Fruit fly (Drosophila melanogaster) whole organism, prepupa: ENCODE measurements around the gene CG14712.
A peak's percentile ranks its signal among the peaks of the same experiment; 100 is the strongest.

Source experiments
- Blimp-1 ChIP-seq: fragments of 200-800 bp; sonication (Bioruptor generic); optimal IDR thresholded peaks from 3 replicates; lab custom pipeline; 2017; ENCODE audit warnings: missing biosample characterization, missing genetic modification characterization, mild to moderate bottlenecking, moderate library complexity, missing genetic modification reagents
- CG10631 ChIP-seq: fragments of 200-800 bp; sonication (Bioruptor generic); optimal IDR thresholded peaks from 2 replicates; lab custom pipeline; 2016; ENCODE audit warnings: missing biosample characterization, missing genetic modification characterization
- CG10669 ChIP-seq: fragments of 200-800 bp; sonication (Bioruptor generic); optimal IDR thresholded peaks from 3 replicates; lab custom pipeline; 2018; ENCODE audit warnings: missing biosample characterization, mild to moderate bottlenecking, missing genetic modification characterization, moderate library complexity
- CG11294 ChIP-seq: fragments of 200-800 bp; sonication (Bioruptor generic); IDR thresholded peaks from 2 replicates; pipeline ENCODE4 v1.3.6; 2022; ENCODE audit warnings: missing biosample characterization, missing genetic modification characterization
- CG11762 ChIP-seq: fragments of 200-800 bp; sonication (Bioruptor generic); optimal IDR thresholded peaks from 3 replicates; lab custom pipeline; 2016; ENCODE audit warnings: missing biosample characterization, missing genetic modification characterization; ENCODE audit not compliant: insufficient read depth
- CG11902 ChIP-seq: fragments of 200-800 bp; sonication (Bioruptor generic); optimal IDR thresholded peaks from 3 replicates; lab custom pipeline; 2016; ENCODE audit warnings: missing biosample characterization, missing genetic modification characterization
- CG16779 ChIP-seq: fragments of 200-800 bp; sonication (Bioruptor generic); optimal IDR thresholded peaks from 3 replicates; lab custom pipeline; 2017; ENCODE audit warnings: missing biosample characterization, mild to moderate bottlenecking, missing genetic modification characterization
- CG3032 ChIP-seq: fragments of 200-800 bp; optimal IDR thresholded peaks from 2 replicates; lab custom pipeline; 2019; ENCODE audit warnings: missing biosample characterization, mild to moderate bottlenecking, missing genetic modification characterization, moderate library complexity
- CG31627 ChIP-seq: fragments of 200-800 bp; sonication (Bioruptor generic); optimal IDR thresholded peaks from 3 replicates; lab custom pipeline; 2016; ENCODE audit warnings: missing biosample characterization, missing genetic modification characterization
- CG32006 ChIP-seq: fragments of 200-800 bp; sonication (Bioruptor generic); optimal IDR thresholded peaks from 3 replicates; lab custom pipeline; 2017; ENCODE audit warnings: missing biosample characterization, mild to moderate bottlenecking, missing genetic modification characterization
- CG3919 ChIP-seq: fragments of 200-800 bp; sonication (Bioruptor generic); optimal IDR thresholded peaks from 3 replicates; lab custom pipeline; 2016; ENCODE audit warnings: missing biosample characterization, missing genetic modification characterization
- CG6163 ChIP-seq: fragments of 200-800 bp; sonication (Bioruptor generic); IDR thresholded peaks from 3 replicates; pipeline ENCODE4 v1.3.6; 2022; ENCODE audit warnings: missing biosample characterization, missing genetic modification characterization
- CG6792 ChIP-seq: fragments of 200-800 bp; sonication (Bioruptor generic); optimal IDR thresholded peaks from 3 replicates; lab custom pipeline; 2016; ENCODE audit warnings: missing biosample characterization, missing genetic modification characterization
- CG6808 ChIP-seq: fragments of 200-800 bp; sonication (Bioruptor generic); optimal IDR thresholded peaks from 3 replicates; lab custom pipeline; 2017; ENCODE audit warnings: missing biosample characterization, missing genetic modification characterization, mild to moderate bottlenecking, moderate library complexity, missing genetic modification reagents
- CG6854 ChIP-seq: fragments of 200-800 bp; sonication (Bioruptor generic); optimal IDR thresholded peaks from 2 replicates; lab custom pipeline; 2017; ENCODE audit warnings: missing biosample characterization, mild to moderate bottlenecking, missing genetic modification characterization
- CG7368 ChIP-seq: fragments of 200-800 bp; sonication (Bioruptor generic); optimal IDR thresholded peaks from 3 replicates; lab custom pipeline; 2016; ENCODE audit warnings: missing biosample characterization, missing genetic modification characterization
- CG8319 ChIP-seq: fragments of 200-800 bp; sonication (Bioruptor generic); optimal IDR thresholded peaks from 3 replicates; lab custom pipeline; 2016; ENCODE audit warnings: missing biosample characterization, missing genetic modification characterization
- CG8632 ChIP-seq: fragments of 200-800 bp; sonication (Bioruptor generic); optimal IDR thresholded peaks from 3 replicates; lab custom pipeline; 2016; ENCODE audit warnings: missing biosample characterization, missing genetic modification characterization
- CG9139 ChIP-seq: fragments of 200-800 bp; sonication (Bioruptor generic); optimal IDR thresholded peaks from 3 replicates; lab custom pipeline; 2017; ENCODE audit warnings: missing biosample characterization, mild to moderate bottlenecking, missing genetic modification characterization
- Eip75B ChIP-seq: fragments of 200-800 bp; sonication (Bioruptor generic); optimal IDR thresholded peaks from 3 replicates; lab custom pipeline; 2016; ENCODE audit warnings: missing biosample characterization, missing genetic modification characterization
- Eip78C ChIP-seq: fragments of 200-800 bp; sonication (Bioruptor generic); peaks from one replicate; lab custom pipeline; 2016; ENCODE audit warnings: missing biosample characterization, missing genetic modification characterization
- Eip93F ChIP-seq: fragments of 200-800 bp; sonication (Bioruptor generic); optimal IDR thresholded peaks from 2 replicates; lab custom pipeline; 2016; ENCODE audit warnings: missing biosample characterization, mild to moderate bottlenecking, missing genetic modification characterization
- Ets21C ChIP-seq: fragments of 200-800 bp; sonication (Bioruptor generic); optimal IDR thresholded peaks from 3 replicates; lab custom pipeline; 2016; ENCODE audit warnings: missing biosample characterization, missing genetic modification characterization
- Ets96B ChIP-seq: fragments of 200-800 bp; optimal IDR thresholded peaks from 2 replicates; lab custom pipeline; 2019; ENCODE audit warnings: missing biosample characterization, mild to moderate bottlenecking, missing genetic modification characterization, moderate library complexity
- Hr38 ChIP-seq: sonication (Bioruptor generic); optimal IDR thresholded peaks from 2 replicates; lab custom pipeline; 2016; ENCODE audit warnings: missing biosample characterization, missing genetic modification characterization
- Hr39 ChIP-seq: fragments of 200-800 bp; sonication (Bioruptor generic); optimal IDR thresholded peaks from 2 replicates; lab custom pipeline; 2016; ENCODE audit warnings: missing biosample characterization, missing genetic modification characterization
- Hr4 ChIP-seq: fragments of 200-800 bp; sonication (Bioruptor generic); optimal IDR thresholded peaks from 3 replicates; lab custom pipeline; 2016; ENCODE audit warnings: missing biosample characterization, missing genetic modification characterization
- Lpt ChIP-seq: fragments of 200-800 bp; sonication (Bioruptor generic); optimal IDR thresholded peaks from 3 replicates; lab custom pipeline; 2016; ENCODE audit warnings: missing biosample characterization, missing genetic modification characterization
- OdsH ChIP-seq: fragments of 200-800 bp; sonication (Bioruptor generic); optimal IDR thresholded peaks from 3 replicates; lab custom pipeline; 2016; ENCODE audit warnings: missing biosample characterization, missing genetic modification characterization
- Sox102F ChIP-seq: fragments of 200-800 bp; sonication (Bioruptor generic); optimal IDR thresholded peaks from 2 replicates; lab custom pipeline; 2016; ENCODE audit warnings: missing biosample characterization, mild to moderate bottlenecking, missing genetic modification characterization
- Sox14 ChIP-seq: fragments of 200-800 bp; sonication (Bioruptor generic); optimal IDR thresholded peaks from 3 replicates; lab custom pipeline; 2016; ENCODE audit warnings: missing biosample characterization, missing genetic modification characterization
- achi ChIP-seq: fragments of 200-800 bp; sonication (Bioruptor generic); optimal IDR thresholded peaks from 3 replicates; lab custom pipeline; 2016; ENCODE audit warnings: missing biosample characterization, missing genetic modification characterization
- acj6 ChIP-seq: fragments of 200-800 bp; sonication (Bioruptor generic); optimal IDR thresholded peaks from 3 replicates; lab custom pipeline; 2016; ENCODE audit warnings: missing biosample characterization, missing genetic modification characterization
- cyc ChIP-seq: fragments of 200-800 bp; sonication (Bioruptor generic); optimal IDR thresholded peaks from 3 replicates; lab custom pipeline; 2016; ENCODE audit warnings: missing biosample characterization, missing genetic modification characterization
- dac ChIP-seq: fragments of 200-800 bp; sonication (Bioruptor generic); optimal IDR thresholded peaks from 2 replicates; lab custom pipeline; 2017; ENCODE audit warnings: missing biosample characterization, mild to moderate bottlenecking, missing genetic modification characterization
- dsx ChIP-seq: fragments of 200-800 bp; optimal IDR thresholded peaks from 3 replicates; lab custom pipeline; 2019; ENCODE audit warnings: missing biosample characterization, mild to moderate bottlenecking, missing genetic modification characterization, moderate library complexity; ENCODE audit not compliant: poor library complexity, severe bottlenecking
- esn ChIP-seq: fragments of 200-800 bp; sonication (Bioruptor generic); optimal IDR thresholded peaks from 2 replicates; lab custom pipeline; 2016; ENCODE audit warnings: missing biosample characterization, mild to moderate bottlenecking, missing genetic modification characterization, moderate library complexity
- fd85E ChIP-seq: fragments of 200-800 bp; sonication (Bioruptor generic); optimal IDR thresholded peaks from 3 replicates; lab custom pipeline; 2016; ENCODE audit warnings: missing biosample characterization, missing genetic modification characterization
- fkh ChIP-seq: fragments of 200-800 bp; sonication (Bioruptor generic); optimal IDR thresholded peaks from 3 replicates; lab custom pipeline; 2017; ENCODE audit warnings: missing biosample characterization, mild to moderate bottlenecking, missing genetic modification characterization, moderate library complexity
- net ChIP-seq: fragments of 200-800 bp; sonication (Bioruptor generic); optimal IDR thresholded peaks from 3 replicates; lab custom pipeline; 2016; ENCODE audit warnings: missing biosample characterization, missing genetic modification characterization
- pdm3 ChIP-seq: fragments of 200-800 bp; sonication (Bioruptor generic); optimal IDR thresholded peaks from 3 replicates; lab custom pipeline; 2016; ENCODE audit warnings: missing biosample characterization, missing genetic modification characterization
- salr ChIP-seq, 2 experiments: fragments of 200-800 bp; sonication (Bioruptor generic); optimal IDR thresholded peaks; 3 replicates each; lab custom pipeline; 2016 to 2018; ENCODE audit warnings: missing biosample characterization in 2 of 2, missing genetic modification characterization in 2 of 2, mild to moderate bottlenecking in 1 of 2
- spab ChIP-seq: fragments of 200-800 bp; sonication (Bioruptor generic); optimal IDR thresholded peaks from 2 replicates; lab custom pipeline; 2017; ENCODE audit warnings: missing biosample characterization, mild to moderate bottlenecking, missing genetic modification characterization, missing genetic modification reagents
- ss ChIP-seq, 2 experiments: fragments of 200-800 bp; sonication (Bioruptor generic); optimal IDR thresholded peaks; 2 replicates in 1 of 2; 3 replicates in 1 of 2; lab custom pipeline; 2017 to 2018; ENCODE audit warnings: mild to moderate bottlenecking in 2 of 2, missing biosample characterization in 2 of 2, missing genetic modification characterization in 2 of 2, moderate library complexity in 1 of 2
- svp ChIP-seq: fragments of 200-800 bp; sonication (Bioruptor generic); peaks from one replicate; lab custom pipeline; 2016; ENCODE audit warnings: missing biosample characterization, missing genetic modification characterization
- topi ChIP-seq: fragments of 200-800 bp; sonication (Bioruptor generic); optimal IDR thresholded peaks from 3 replicates; lab custom pipeline; 2016; ENCODE audit warnings: missing biosample characterization, missing genetic modification characterization

CG14712 gene

dm6 chr3R:11613252-11614036 is 15.1 kb upstream of the CG14712 start (continued):
- TF ChIP-seq CG3919 (GFP tag; lab: Kevin White, UChicago) (peak; percentile 48), CG31627 (GFP tag; lab: Kevin White, UChicago) (peak; percentile 73), Sox14 (peak; percentile 45), CG10669 (no peak), CG8632 (no peak), net (GFP tag; lab: Kevin White, UChicago) (no peak), esn (peak; percentile 57), spab (GFP tag; lab: Kevin White, UChicago) (no peak), dac (GFP tag; lab: Kevin White, UChicago) (no peak), pdm3 (GFP tag; lab: Kevin White, UChicago) (peak; percentile 49), CG6163 (GFP tag; lab: Robert Waterston, UW) (no peak), Blimp-1 (GFP tag; lab: Kevin White, UChicago) (no peak), achi (no peak), Hr38 (GFP tag; lab: Kevin White, UChicago) (no peak), CG6854 (GFP tag; lab: Kevin White, UChicago) (peak; percentile 31), CG9139 (GFP tag; lab: Kevin White, UChicago) (no peak), CG11294 (GFP tag; lab: Robert Waterston, UW) (no peak), CG11902 (peak; percentile 17)

dm6 chr3R:11614107-11614506 is 14.5 kb upstream of the CG14712 start:
- TF ChIP-seq dac (GFP tag; lab: Kevin White, UChicago) (no peak), CG9139 (GFP tag; lab: Kevin White, UChicago) (peak; percentile 2)

- TF ChIP-seq Hr38 (GFP tag; lab: Kevin White, UChicago) (no peak), CG3032 (tag; lab: Kevin White, UChicago) (peak; percentile 28), CG7368 (GFP tag; lab: Kevin White, UChicago) (peak; percentile 42), CG16779 (no peak), fd85E (GFP tag; lab: Kevin White, UChicago) (peak; percentile 42), CG6854 (GFP tag; lab: Kevin White, UChicago) (no peak), CG6792 (GFP tag; lab: Kevin White, UChicago) (peak; percentile 30), ss (GFP tag; optimal IDR thresholded peaks at IDR 0.05; lab: Kevin White, UChicago) (peak; percentile 6 to 55), CG32006 (GFP tag; lab: Kevin White, UChicago) (peak; percentile 56), Sox14 (peak; percentile 39), CG6808 (GFP tag; lab: Kevin White, UChicago) (peak; percentile 54), Sox102F (peak; percentile 62), CG3919 (GFP tag; lab: Kevin White, UChicago) (peak; percentile 44), Eip93F (GFP tag; lab: Kevin White, UChicago) (no peak), Hr39 (GFP tag; lab: Kevin White, UChicago) (peak; percentile 66), fkh (no peak), Hr4 (peak; percentile 25), Eip75B (GFP tag; lab: Kevin White, UChicago) (peak; percentile 56), Lpt (GFP tag; lab: Kevin White, UChicago) (no peak), dac (GFP tag; lab: Kevin White, UChicago) (no peak), dsx (peak; percentile 24), spab (GFP tag; lab: Kevin White, UChicago) (peak; percentile 22), salr (GFP tag; optimal IDR thresholded peaks at IDR 0.05; lab: Kevin White, UChicago) (no peak), acj6 (GFP tag; lab: Kevin White, UChicago) (peak; percentile 23), Eip78C (peak; percentile 82), Ets96B (tag; lab: Kevin White, UChicago) (peak; percentile 52), topi (peak; percentile 56), CG11762 (GFP tag; lab: Kevin White, UChicago) (no peak), CG10631 (GFP tag; lab: Kevin White, UChicago) (peak; percentile 7), svp (GFP tag; lab: Kevin White, UChicago) (peak; percentile 86), OdsH (GFP tag; lab: Kevin White, UChicago) (peak; percentile 49), Ets21C (GFP tag; lab: Kevin White, UChicago) (peak; percentile 26), CG8319 (peak; percentile 40), cyc (GFP tag; lab: Kevin White, UChicago) (peak; percentile 37), CG31627 (GFP tag; lab: Kevin White, UChicago) (peak; percentile 50)
Observed at dm6 chr3R:11614507-11614906, 14.1 kb upstream of the CG14712 start.
